Worm (Caenorhabditis elegans) whole organism, young adult: ENCODE measurements around the gene puf-12.

Experiments
- B0019.2 ChIP-seq: fragments of 200-800 bp; sonication (Bioruptor generic); conservative IDR thresholded peaks from 2 replicates; pipeline ENCODE4 v1.3.6; 2022; ENCODE audit warnings: missing genetic modification reagents, missing genetic modification characterization, missing compliant biosample characterization
- F39B2.1 ChIP-seq: fragments of 200-800 bp; sonication (Bioruptor generic); IDR thresholded peaks from 2 replicates; pipeline ENCODE4 v1.3.6; 2022; ENCODE audit warnings: missing genetic modification reagents, missing genetic modification characterization, missing compliant biosample characterization
- nfya-1 ChIP-seq: sonication (generic microtip); optimal IDR thresholded peaks from 2 replicates; lab custom pipeline; 2017; ENCODE audit warnings: antibody characterized with exemption, missing compliant biosample characterization, missing genetic modification characterization, borderline replicate concordance; ENCODE audit not compliant: insufficient read depth

DNA sequence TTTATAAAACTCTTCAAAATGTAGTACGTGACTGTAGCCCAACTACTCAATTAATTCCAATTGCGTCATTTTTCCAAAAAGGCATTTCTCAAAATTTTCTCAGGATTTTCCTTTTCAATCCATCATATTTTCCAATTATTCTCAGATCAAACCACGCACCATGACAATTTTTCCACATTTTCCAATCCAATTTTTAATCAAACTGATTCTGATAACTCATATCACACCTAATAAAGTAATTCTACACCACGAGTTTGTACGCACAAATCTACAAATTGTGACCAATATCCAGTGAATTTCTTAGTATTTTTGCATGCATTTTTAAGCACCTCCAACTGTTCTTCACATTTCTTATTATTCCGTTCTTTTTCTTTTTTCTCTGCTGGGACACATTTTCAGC is 48.6 kb upstream of the puf-12 start:
- TF ChIP-seq nfya-1 (no peak), F39B2.1 (no peak), B0019.2 (no peak)
